Fruit fly (Drosophila melanogaster) whole organism, embryonic: ENCODE data around the gene flr.

ENCODE experiments used
- Atf6 ChIP-seq: fragments of 200-800 bp; sonication (Bioruptor generic); IDR thresholded peaks from 2 replicates; pipeline ENCODE4 v1.3.6; 2022; ENCODE audit warnings: missing biosample characterization, missing genetic modification characterization
- B-H2 ChIP-seq: fragments of 200-800 bp; sonication (Bioruptor generic); optimal IDR thresholded peaks from 2 replicates; lab custom pipeline; 2018; ENCODE audit warnings: missing biosample characterization, mild to moderate bottlenecking, missing genetic modification characterization
- BEAF-32 ChIP-seq: fragments of 200-800 bp; sonication (Bioruptor generic); optimal IDR thresholded peaks from 3 replicates; lab custom pipeline; 2017; ENCODE audit warnings: missing biosample characterization, missing genetic modification characterization, mild to moderate bottlenecking, moderate library complexity, missing genetic modification reagents
- CG10543 ChIP-seq: fragments of 200-800 bp; sonication (Bioruptor generic); optimal IDR thresholded peaks from 3 replicates; lab custom pipeline; 2017; ENCODE audit warnings: missing biosample characterization, mild to moderate bottlenecking, missing genetic modification characterization, moderate library complexity
- CG11398 ChIP-seq: fragments of 200-800 bp; sonication (Bioruptor generic); optimal IDR thresholded peaks from 2 replicates; lab custom pipeline; 2016; ENCODE audit warnings: missing biosample characterization, missing genetic modification characterization
- CG12071 ChIP-seq: fragments of 200-800 bp; sonication (Bioruptor generic); optimal IDR thresholded peaks from 3 replicates; lab custom pipeline; 2018; ENCODE audit warnings: missing biosample characterization, mild to moderate bottlenecking, missing genetic modification characterization
- CG12104 ChIP-seq: fragments of 200-800 bp; sonication (Bioruptor generic); optimal IDR thresholded peaks from 3 replicates; lab custom pipeline; 2016; ENCODE audit warnings: missing biosample characterization, missing genetic modification characterization
- CG13123 ChIP-seq: fragments of 200-800 bp; sonication (Bioruptor generic); optimal IDR thresholded peaks from 2 replicates; lab custom pipeline; 2016; ENCODE audit warnings: missing biosample characterization, missing genetic modification characterization
- CG13624 ChIP-seq: fragments of 200-800 bp; sonication (Bioruptor generic); optimal IDR thresholded peaks from 2 replicates; lab custom pipeline; 2016; ENCODE audit warnings: missing biosample characterization, missing genetic modification characterization
- CG14965 ChIP-seq: fragments of 200-800 bp; sonication (Bioruptor generic); optimal IDR thresholded peaks from 2 replicates; lab custom pipeline; 2016; ENCODE audit warnings: missing biosample characterization, missing genetic modification characterization, borderline replicate concordance
- CG15011 ChIP-seq: fragments of 200-800 bp; sonication (Bioruptor generic); optimal IDR thresholded peaks from 3 replicates; lab custom pipeline; 2018; ENCODE audit warnings: missing biosample characterization, mild to moderate bottlenecking, missing genetic modification characterization
- CG17186 ChIP-seq: fragments of 200-800 bp; sonication (Bioruptor generic); optimal IDR thresholded peaks from 3 replicates; lab custom pipeline; 2017; ENCODE audit warnings: missing biosample characterization, missing genetic modification reagents, missing genetic modification characterization
- CG17802 ChIP-seq: fragments of 200-800 bp; sonication (Bioruptor generic); optimal IDR thresholded peaks from 2 replicates; lab custom pipeline; 2018; ENCODE audit warnings: missing biosample characterization, mild to moderate bottlenecking, missing genetic modification characterization, moderate library complexity
- CG2116 ChIP-seq: fragments of 200-800 bp; sonication (Bioruptor generic); optimal IDR thresholded peaks from 3 replicates; lab custom pipeline; 2018; ENCODE audit warnings: missing biosample characterization, mild to moderate bottlenecking, missing genetic modification characterization
- CG4707 ChIP-seq: fragments of 200-800 bp; sonication (Bioruptor generic); optimal IDR thresholded peaks from 2 replicates; lab custom pipeline; 2018; ENCODE audit warnings: missing biosample characterization, mild to moderate bottlenecking, missing genetic modification characterization, moderate library complexity
- CG4820 ChIP-seq: fragments of 200-800 bp; sonication (Bioruptor generic); optimal IDR thresholded peaks from 3 replicates; lab custom pipeline; 2016; ENCODE audit warnings: missing biosample characterization, missing genetic modification characterization
- CG5180 ChIP-seq: fragments of 200-800 bp; sonication (Bioruptor generic); optimal IDR thresholded peaks from 3 replicates; lab custom pipeline; 2017; ENCODE audit warnings: missing biosample characterization, missing genetic modification characterization, mild to moderate bottlenecking, moderate library complexity, missing genetic modification reagents
- CG6689 ChIP-seq: fragments of 200-800 bp; sonication (Bioruptor generic); IDR thresholded peaks from 2 replicates; pipeline ENCODE4 v1.3.6; 2022; ENCODE audit warnings: missing biosample characterization, missing genetic modification characterization
- CG6791 ChIP-seq: fragments of 200-800 bp; sonication (Bioruptor generic); IDR thresholded peaks from 3 replicates; pipeline ENCODE4 v1.3.6; 2022; ENCODE audit warnings: missing biosample characterization, missing genetic modification characterization; ENCODE audit not compliant: partially characterized antibody
- CG7372 ChIP-seq: fragments of 200-800 bp; sonication (Bioruptor generic); IDR thresholded peaks from 2 replicates; pipeline ENCODE4 v1.3.6; 2022; ENCODE audit warnings: missing biosample characterization, missing genetic modification characterization
- CG8290 ChIP-seq, 3 experiments: fragments of 200-800 bp; sonication (Bioruptor generic); optimal IDR thresholded peaks; 2 replicates each; lab custom pipeline; 2016 to 2019; ENCODE audit warnings: missing biosample characterization in 3 of 3, missing genetic modification characterization in 3 of 3, mild to moderate bottlenecking in 2 of 3, moderate library complexity in 1 of 3
- CTCF ChIP-seq: fragments of 200-800 bp; sonication (Bioruptor generic); optimal IDR thresholded peaks from 2 replicates; lab custom pipeline; 2017; ENCODE audit warnings: missing biosample characterization, mild to moderate bottlenecking, missing genetic modification characterization, moderate library complexity
- CrebB ChIP-seq: fragments of 200-800 bp; sonication (Bioruptor generic); optimal IDR thresholded peaks from 3 replicates; lab custom pipeline; 2018; ENCODE audit warnings: missing biosample characterization, mild to moderate bottlenecking, missing genetic modification characterization
- Deaf1 ChIP-seq: fragments of 200-800 bp; optimal IDR thresholded peaks from 3 replicates; lab custom pipeline; 2019; ENCODE audit warnings: missing biosample characterization, mild to moderate bottlenecking, missing genetic modification characterization, moderate library complexity
- Eip74EF ChIP-seq, 2 experiments: fragments of 200-800 bp in 1 of 2; fragments of >200 bp in 1 of 2; sonication (Bioruptor generic) in 1 of 2; optimal IDR thresholded peaks; 2 replicates each; lab custom pipeline; 2017 to 2019; ENCODE audit warnings: missing biosample characterization in 2 of 2, missing genetic modification characterization in 2 of 2, mild to moderate bottlenecking in 1 of 2, moderate library complexity in 1 of 2
- Hand ChIP-seq: fragments of 200-800 bp; sonication (Bioruptor generic); optimal IDR thresholded peaks from 2 replicates; lab custom pipeline; 2017; ENCODE audit warnings: mild to moderate bottlenecking, missing biosample characterization, missing genetic modification reagents, missing genetic modification characterization
- Hmx ChIP-seq: fragments of 200-800 bp; sonication (Bioruptor generic); optimal IDR thresholded peaks from 2 replicates; lab custom pipeline; 2016; ENCODE audit warnings: missing biosample characterization, missing genetic modification characterization
- Jarid2 ChIP-seq: fragments of 200-800 bp; sonication (Bioruptor generic); optimal IDR thresholded peaks from 3 replicates; lab custom pipeline; 2017; ENCODE audit warnings: mild to moderate bottlenecking, missing biosample characterization, missing genetic modification reagents, missing genetic modification characterization
- Ravus ChIP-seq: fragments of 200-800 bp; sonication (Bioruptor generic); IDR thresholded peaks from 2 replicates; pipeline ENCODE4 v1.3.6; 2022; ENCODE audit warnings: missing biosample characterization, missing genetic modification characterization
- Sin3A ChIP-seq: fragments of >200 bp; optimal IDR thresholded peaks from 2 replicates; lab custom pipeline; 2018
- Tbp ChIP-seq: fragments of >200 bp; optimal IDR thresholded peaks from 2 replicates; lab custom pipeline; 2018; ENCODE audit warnings: missing biosample characterization, missing genetic modification characterization
- Vsx1 ChIP-seq: fragments of 200-800 bp; sonication (Bioruptor generic); optimal IDR thresholded peaks from 2 replicates; lab custom pipeline; 2017; ENCODE audit warnings: missing biosample characterization, mild to moderate bottlenecking, missing genetic modification characterization, missing genetic modification reagents
- YL-1 ChIP-seq: fragments of 200-800 bp; sonication (Bioruptor generic); optimal IDR thresholded peaks from 3 replicates; lab custom pipeline; 2017; ENCODE audit warnings: missing biosample characterization, mild to moderate bottlenecking, missing genetic modification characterization
- aop ChIP-seq: fragments of 200-800 bp; sonication (Bioruptor generic); IDR thresholded peaks from 2 replicates; pipeline ENCODE4 v1.3.6; 2022; ENCODE audit warnings: missing biosample characterization, missing genetic modification characterization
- chinmo ChIP-seq: fragments of 200-800 bp; sonication (Bioruptor generic); IDR thresholded peaks from 4 replicates; pipeline ENCODE4 v1.3.6; 2022; ENCODE audit warnings: missing biosample characterization, missing genetic modification characterization; ENCODE audit not compliant: partially characterized antibody
- dm ChIP-seq: fragments of 200-800 bp; sonication (Bioruptor generic); optimal IDR thresholded peaks from 3 replicates; lab custom pipeline; 2016; ENCODE audit warnings: missing biosample characterization, missing genetic modification characterization
- emc ChIP-seq: fragments of 200-800 bp; sonication (Bioruptor generic); optimal IDR thresholded peaks from 2 replicates; lab custom pipeline; 2016; ENCODE audit warnings: missing biosample characterization, missing genetic modification characterization
- exex ChIP-seq: fragments of 200-800 bp; sonication (Bioruptor generic); optimal IDR thresholded peaks from 4 replicates; lab custom pipeline; 2018; ENCODE audit warnings: missing biosample characterization, mild to moderate bottlenecking, missing genetic modification characterization, moderate library complexity
- grn ChIP-seq: fragments of 200-800 bp; sonication (Bioruptor generic); optimal IDR thresholded peaks from 3 replicates; lab custom pipeline; 2017; ENCODE audit warnings: missing biosample characterization, missing genetic modification characterization
- gsb ChIP-seq: fragments of 200-800 bp; sonication (Bioruptor generic); IDR thresholded peaks from 2 replicates; pipeline ENCODE4 v1.3.6; 2022; ENCODE audit warnings: missing biosample characterization, missing genetic modification characterization
- hbn ChIP-seq: fragments of 200-800 bp; sonication (Bioruptor generic); IDR thresholded peaks from 2 replicates; pipeline ENCODE4 v1.3.6; 2022; ENCODE audit warnings: missing biosample characterization, missing genetic modification characterization; ENCODE audit not compliant: partially characterized antibody
- kah ChIP-seq: fragments of 200-800 bp; sonication (Bioruptor generic); optimal IDR thresholded peaks from 2 replicates; lab custom pipeline; 2018; ENCODE audit warnings: missing biosample characterization, mild to moderate bottlenecking, missing genetic modification characterization
- lab ChIP-seq: fragments of 200-800 bp; sonication (Bioruptor generic); optimal IDR thresholded peaks from 3 replicates; lab custom pipeline; 2017; ENCODE audit warnings: missing biosample characterization, missing genetic modification characterization, mild to moderate bottlenecking, moderate library complexity, missing genetic modification reagents
- lilli ChIP-seq: fragments of 200-800 bp; sonication (Bioruptor generic); optimal IDR thresholded peaks from 3 replicates; lab custom pipeline; 2016; ENCODE audit warnings: missing biosample characterization, missing genetic modification characterization
- nerfin-2 ChIP-seq: fragments of 200-800 bp; sonication (Bioruptor generic); IDR thresholded peaks from 2 replicates; pipeline ENCODE4 v1.3.6; 2022; ENCODE audit warnings: missing biosample characterization, missing genetic modification characterization; ENCODE audit not compliant: partially characterized antibody
- sd ChIP-seq: fragments of 200-800 bp; sonication (Bioruptor generic); optimal IDR thresholded peaks from 3 replicates; lab custom pipeline; 2018; ENCODE audit warnings: missing biosample characterization, mild to moderate bottlenecking, missing genetic modification characterization, moderate library complexity
- sens-2 ChIP-seq: fragments of 200-800 bp; sonication (Bioruptor generic); IDR thresholded peaks from 2 replicates; pipeline ENCODE4 v1.3.6; 2022; ENCODE audit warnings: missing biosample characterization, missing genetic modification characterization
- ssp ChIP-seq: fragments of 200-800 bp; sonication (Bioruptor generic); IDR thresholded peaks from 2 replicates; pipeline ENCODE4 v1.3.6; 2022; ENCODE audit warnings: missing biosample characterization, missing genetic modification characterization

flr gene

dm6 chr3L:13454755-13455154 is 42.1 kb downstream of the flr start:
- TF ChIP-seq CTCF (no peak), CG12104 (GFP tag; lab: Kevin White, UChicago) (no peak), Deaf1 (tag; lab: Kevin White, UChicago) (no peak), exex (tag; lab: Kevin White, UChicago) (peak; percentile 81), lab (peak; percentile 19), CG8290 (GFP tag; optimal IDR thresholded peaks at IDR 0.05; lab: Kevin White, UChicago) (no peak), CG8290 (tag; optimal IDR thresholded peaks at IDR 0.05; lab: Kevin White, UChicago) (peak in 1 of 2 experiments; percentile 6), CG6689 (GFP tag; lab: Robert Waterston, UW) (no peak), B-H2 (GFP tag; lab: Kevin White, UChicago) (peak; percentile 3), kah (GFP tag; lab: Kevin White, UChicago) (no peak)

dm6 chr3L:13457133-13457532 is 44.5 kb downstream of the flr start, which contains the start of gene CG10116:
Gene CG10116, minus strand, starts transcription at chr3L:13457238.
- TF ChIP-seq CG12071 (GFP tag; lab: Kevin White, UChicago) (no peak), BEAF-32 (GFP tag; lab: Kevin White, UChicago) (no peak), CG2116 (GFP tag; lab: Kevin White, UChicago) (no peak), sd (peak; percentile 87), CG17186 (GFP tag; lab: Kevin White, UChicago) (no peak), dm (GFP tag; lab: Kevin White, UChicago) (no peak), CG17802 (tag; lab: Kevin White, UChicago) (no peak), CG7372 (GFP tag; lab: Robert Waterston, UW) (no peak), CG6791 (no peak), Atf6 (no peak), CTCF (no peak), CG13123 (GFP tag; lab: Kevin White, UChicago) (no peak), CrebB (no peak), Vsx1 (GFP tag; lab: Kevin White, UChicago) (no peak), CG4820 (GFP tag; lab: Kevin White, UChicago) (no peak), CG5180 (GFP tag; lab: Kevin White, UChicago) (no peak), Hand (GFP tag; lab: Kevin White, UChicago) (no peak), CG10543 (GFP tag; lab: Kevin White, UChicago) (no peak), lilli (no peak), nerfin-2 (GFP tag; lab: Robert Waterston, UW) (no peak), emc (GFP tag; lab: Kevin White, UChicago) (no peak), hbn (GFP tag; lab: Robert Waterston, UW) (no peak), chinmo (0 out of 4 replicates have a peak, but pooled peaks have one; percentile 38), ssp (no peak), aop (GFP tag; lab: Robert Waterston, UW) (no peak), CG14965 (GFP tag; lab: Kevin White, UChicago) (no peak), Hmx (GFP tag; lab: Kevin White, UChicago) (no peak), exex (tag; lab: Kevin White, UChicago) (peak; percentile 78), CG11398 (GFP tag; lab: Kevin White, UChicago) (no peak), Tbp (GFP tag; lab: Kevin White, UChicago) (no peak), CG15011 (no peak), Ravus (GFP tag; lab: Robert Waterston, UW) (no peak), Sin3A (lab: Kevin White, UChicago) (no peak), Jarid2 (no peak), CG4707 (no peak), CG13624 (no peak), Eip74EF (GFP tag; optimal IDR thresholded peaks at IDR 0.05; lab: Kevin White, UChicago) (no peak), YL-1 (GFP tag; lab: Kevin White, UChicago) (no peak), sens-2 (GFP tag; lab: Robert Waterston, UW) (peak; percentile 43; the same call in 1 of the 2 replicates), grn (GFP tag; lab: Kevin White, UChicago) (peak; percentile 70), gsb (GFP tag; lab: Robert Waterston, UW) (no peak)
- TF ChIP-seq, all 482 proteins: peak for 5
